Fruit fly (Drosophila melanogaster): ENCODE measurements around the gene Hsc70-4.

The Hsc70-4 gene

DNA sequence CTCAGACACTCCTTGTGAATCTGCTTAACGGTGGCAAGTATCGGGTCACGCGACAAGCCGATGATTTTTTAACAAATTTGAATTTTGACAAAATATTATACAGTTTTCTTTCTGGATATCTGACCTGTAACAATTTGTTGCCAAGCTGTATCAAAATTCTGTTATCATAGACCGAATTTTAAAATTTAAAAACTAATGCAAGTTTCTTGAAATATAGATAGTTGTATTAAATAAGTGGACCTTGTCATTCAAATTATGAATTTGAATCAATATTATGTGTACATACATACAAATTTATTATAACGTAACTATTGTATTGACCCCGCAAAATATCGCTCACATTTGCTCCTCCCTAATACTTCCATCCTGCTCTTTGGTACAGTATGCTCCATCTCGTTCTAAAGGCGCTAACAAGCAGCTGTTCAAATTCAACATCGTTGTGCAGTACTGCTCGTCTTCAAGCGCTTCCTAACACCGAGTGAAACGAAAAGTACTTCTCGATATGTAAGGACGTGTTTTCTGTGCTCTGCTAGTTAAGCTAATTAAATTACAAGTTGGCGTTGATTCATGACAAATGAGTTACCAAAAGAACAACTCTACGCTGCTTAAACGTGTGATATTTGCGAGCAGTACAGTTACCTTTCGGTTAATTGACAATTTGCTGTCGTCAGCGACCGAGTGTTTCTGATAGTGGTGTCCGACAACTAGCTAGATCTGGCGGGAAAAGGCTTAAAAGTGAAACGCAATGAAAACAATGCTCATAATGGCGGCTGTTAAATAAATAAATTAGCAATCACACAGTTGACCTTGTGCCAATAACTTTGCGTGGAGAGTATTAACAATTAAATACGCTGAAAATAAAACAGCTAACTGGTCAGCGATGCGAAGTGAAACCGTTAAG is 46.1 kb upstream of the Hsc70-4 start, which contains the start of the genes Kpc1 and CG42542 (continued):
- TF ChIP-seq gfzf (GFP tag; optimal IDR thresholded peaks at IDR 0.05) (peak; percentile 23), bab2 (GFP tag; optimal IDR thresholded peaks at IDR 0.05) (peak; percentile 38), CG17361 (GFP tag; IDR thresholded peaks at IDR 0.05) (no peak; the same call in 1 of the 3 replicates), CG13775 (GFP tag; optimal IDR thresholded peaks at IDR 0.05) (peak; percentile 81), danr (GFP tag; IDR thresholded peaks at IDR 0.05) (peak; percentile 39; the same call in 1 of the 2 replicates), run (tag; optimal IDR thresholded peaks at IDR 0.05) (no peak), Opbp (GFP tag; IDR thresholded peaks at IDR 0.05; ENCODE audit: partially characterized antibody) (peak; percentile 82), CG5180 (GFP tag; optimal IDR thresholded peaks at IDR 0.05) (peak; percentile 2), CG11247 (GFP tag; IDR thresholded peaks at IDR 0.05) (peak; percentile 69), CG16779 (GFP tag; IDR thresholded peaks at IDR 0.05) (peak; percentile 41; the same call in 1 of the 2 replicates), CG10209 (GFP tag; optimal IDR thresholded peaks at IDR 0.05) (peak; percentile 66), chn (GFP tag; optimal IDR thresholded peaks at IDR 0.05) (peak; percentile 77), zen2 (GFP tag; IDR thresholded peaks at IDR 0.05; ENCODE audit: partially characterized antibody) (peak; percentile 90), Blimp-1 (GFP tag; optimal IDR thresholded peaks at IDR 0.05) (peak; percentile 90), ap (GFP tag; IDR thresholded peaks at IDR 0.05) (no peak), CG6654 (GFP tag; optimal IDR thresholded peaks at IDR 0.05) (no peak), lmd (GFP tag; IDR thresholded peaks at IDR 0.05) (0 out of 2 replicates have a peak, but pooled peaks have one; percentile 35), CG12236 (GFP tag; optimal IDR thresholded peaks at IDR 0.05) (peak; percentile 33), CG2129 (GFP tag; IDR thresholded peaks at IDR 0.05; ENCODE audit: partially characterized antibody) (peak; percentile 75), CG9609 (GFP tag; optimal IDR thresholded peaks at IDR 0.05) (peak; percentile 42), al (GFP tag; IDR thresholded peaks at IDR 0.05) (peak; percentile 27; the same call in 1 of the 2 replicates), HLH54F (GFP tag; optimal IDR thresholded peaks at IDR 0.05) (peak; percentile 83), Doc2 (GFP tag; IDR thresholded peaks at IDR 0.05) (no peak), Tbp (GFP tag; optimal IDR thresholded peaks at IDR 0.05) (no peak), CrebB (tag; optimal IDR thresholded peaks at IDR 0.05) (peak; percentile 52), cwo (GFP tag; optimal IDR thresholded peaks at IDR 0.05) (peak; percentile 58), Abd-B (GFP tag; optimal IDR thresholded peaks at IDR 0.05) (no peak), CG15601 (tag; optimal IDR thresholded peaks at IDR 0.05) (peak; percentile 37), CG9817 (tag; optimal IDR thresholded peaks at IDR 0.05) (peak; percentile 47), CG3163 (GFP tag; optimal IDR thresholded peaks at IDR 0.05) (peak; percentile 54), sug (tag; optimal IDR thresholded peaks at IDR 0.05) (peak; percentile 63), ewg (GFP tag; optimal IDR thresholded peaks at IDR 0.05) (peak; percentile 23), CG9215 (GFP tag; IDR thresholded peaks at IDR 0.05) (peak; percentile 65), CG15073 (GFP tag; optimal IDR thresholded peaks at IDR 0.05) (no peak), CG3281 (GFP tag; optimal IDR thresholded peaks at IDR 0.05) (peak; percentile 10), Hmr (GFP tag; optimal IDR thresholded peaks at IDR 0.05) (peak; percentile 82), sima (GFP tag; optimal IDR thresholded peaks at IDR 0.05) (no peak), nau (GFP tag; optimal IDR thresholded peaks at IDR 0.05) (no peak), pum (GFP tag; optimal IDR thresholded peaks at IDR 0.05) (peak; percentile 50), gce (GFP tag; IDR thresholded peaks at IDR 0.05) (no peak; the same call in 2 of the 3 replicates), B-H2 (GFP tag; optimal IDR thresholded peaks at IDR 0.05) (peak; percentile 79), slp2 (GFP tag; optimal IDR thresholded peaks at IDR 0.05) (peak; percentile 67), CG10274 (GFP tag; optimal IDR thresholded peaks at IDR 0.05) (no peak), grau (tag; optimal IDR thresholded peaks at IDR 0.05) (peak; percentile 72), stwl (tag; optimal IDR thresholded peaks at IDR 0.05) (peak; percentile 87), br (optimal IDR thresholded peaks at IDR 0.05) (no peak), ash1 (GFP tag; optimal IDR thresholded peaks at IDR 0.05) (peak; percentile 54), Adf1 (GFP tag; IDR thresholded peaks at IDR 0.05) (peak; percentile 50; the same call in 1 of the 2 replicates)
